Fruit fly (Drosophila melanogaster) whole organism, embryonic: ENCODE measurements around the gene CG6041.

ENCODE experiments used
- Ada2b ChIP-seq: fragments of 200-800 bp; sonication (Bioruptor generic); IDR thresholded peaks from 2 replicates; pipeline ENCODE4 v1.3.6; 2022; ENCODE audit warnings: missing biosample characterization, missing genetic modification characterization
- Bgb ChIP-seq: fragments of 200-800 bp; sonication (Bioruptor generic); IDR thresholded peaks from 2 replicates; pipeline ENCODE4 v1.3.6; 2022; ENCODE audit warnings: missing biosample characterization, missing genetic modification characterization; ENCODE audit not compliant: partially characterized antibody
- CG11085 ChIP-seq: fragments of 200-800 bp; sonication (Bioruptor generic); IDR thresholded peaks from 2 replicates; pipeline ENCODE4 v1.3.6; 2022; ENCODE audit warnings: missing biosample characterization, missing genetic modification characterization
- CG11093 ChIP-seq: fragments of 200-800 bp; sonication (Bioruptor generic); IDR thresholded peaks from 3 replicates; pipeline ENCODE4 v1.3.6; 2022; ENCODE audit warnings: missing biosample characterization, missing genetic modification characterization
- CG11504 ChIP-seq: fragments of 200-800 bp; sonication (Bioruptor generic); optimal IDR thresholded peaks from 3 replicates; lab custom pipeline; 2019; ENCODE audit warnings: missing biosample characterization, mild to moderate bottlenecking, missing genetic modification characterization, moderate library complexity
- CG1602 ChIP-seq: fragments of 200-800 bp; sonication (Bioruptor generic); optimal IDR thresholded peaks from 3 replicates; lab custom pipeline; 2016; ENCODE audit warnings: missing biosample characterization, missing genetic modification characterization
- CG16813 ChIP-seq: fragments of 200-800 bp; sonication (Bioruptor generic); IDR thresholded peaks from 3 replicates; pipeline ENCODE4 v1.3.6; 2022; ENCODE audit warnings: missing biosample characterization, missing genetic modification characterization; ENCODE audit not compliant: partially characterized antibody
- CG17912 ChIP-seq: fragments of 200-800 bp; sonication (Bioruptor generic); optimal IDR thresholded peaks from 2 replicates; lab custom pipeline; 2018; ENCODE audit warnings: missing biosample characterization, mild to moderate bottlenecking, missing genetic modification characterization
- CG1792 ChIP-seq: fragments of 200-800 bp; sonication (Bioruptor generic); optimal IDR thresholded peaks from 2 replicates; lab custom pipeline; 2016; ENCODE audit warnings: missing biosample characterization, missing genetic modification characterization
- CG2129 ChIP-seq: fragments of 200-800 bp; sonication (Bioruptor generic); IDR thresholded peaks from 2 replicates; pipeline ENCODE4 v1.3.6; 2022; ENCODE audit warnings: missing biosample characterization, missing genetic modification characterization; ENCODE audit not compliant: partially characterized antibody
- CG3065 ChIP-seq: fragments of 200-800 bp; sonication (Bioruptor generic); optimal IDR thresholded peaks from 2 replicates; lab custom pipeline; 2016; ENCODE audit warnings: missing biosample characterization, missing genetic modification characterization
- CG31365 ChIP-seq: fragments of 200-800 bp; sonication (Bioruptor generic); optimal IDR thresholded peaks from 2 replicates; lab custom pipeline; 2018; ENCODE audit warnings: missing biosample characterization, mild to moderate bottlenecking, missing genetic modification characterization
- CG32767 ChIP-seq: fragments of 200-800 bp; sonication (Bioruptor generic); IDR thresholded peaks from 2 replicates; pipeline ENCODE4 v1.3.6; 2022; ENCODE audit warnings: missing biosample characterization, missing genetic modification characterization
- CG34376 ChIP-seq: fragments of 200-800 bp; sonication (Bioruptor generic); optimal IDR thresholded peaks from 2 replicates; lab custom pipeline; 2018; ENCODE audit warnings: missing biosample characterization, mild to moderate bottlenecking, missing genetic modification characterization
- CG3847 ChIP-seq: fragments of 200-800 bp; sonication (Bioruptor generic); IDR thresholded peaks from 2 replicates; pipeline ENCODE4 v1.3.6; 2022; ENCODE audit warnings: missing biosample characterization, missing genetic modification characterization
- CG4328 ChIP-seq: fragments of 200-800 bp; sonication (Bioruptor generic); optimal IDR thresholded peaks from 3 replicates; lab custom pipeline; 2017; ENCODE audit warnings: missing biosample characterization, missing genetic modification reagents, missing genetic modification characterization
- CG43689 ChIP-seq: fragments of 200-800 bp; sonication (Bioruptor generic); IDR thresholded peaks from 2 replicates; pipeline ENCODE4 v1.3.6; 2022; ENCODE audit warnings: missing biosample characterization, missing genetic modification characterization
- CG4404 ChIP-seq: fragments of 200-800 bp; sonication (Bioruptor generic); IDR thresholded peaks from 2 replicates; pipeline ENCODE4 v1.3.6; 2022; ENCODE audit warnings: missing biosample characterization, missing genetic modification characterization
- CG4820 ChIP-seq: fragments of 200-800 bp; sonication (Bioruptor generic); optimal IDR thresholded peaks from 3 replicates; lab custom pipeline; 2016; ENCODE audit warnings: missing biosample characterization, missing genetic modification characterization
- CG7963 ChIP-seq: fragments of 200-800 bp; sonication (Bioruptor generic); IDR thresholded peaks from 3 replicates; pipeline ENCODE4 v1.3.6; 2022; ENCODE audit warnings: missing biosample characterization, missing genetic modification characterization; ENCODE audit not compliant: partially characterized antibody
- CG8924 ChIP-seq: fragments of 200-800 bp; optimal IDR thresholded peaks from 3 replicates; lab custom pipeline; 2019; ENCODE audit warnings: missing biosample characterization, mild to moderate bottlenecking, missing genetic modification characterization, moderate library complexity
- CG9215 ChIP-seq: fragments of 200-800 bp; sonication (Bioruptor generic); IDR thresholded peaks from 2 replicates; pipeline ENCODE4 v1.3.6; 2022; ENCODE audit warnings: missing biosample characterization, missing genetic modification characterization
- Ets65A ChIP-seq: fragments of 200-800 bp; sonication (Bioruptor generic); peaks from one replicate; lab custom pipeline; 2016; ENCODE audit warnings: missing biosample characterization, missing genetic modification characterization
- HLH3B ChIP-seq: fragments of 200-800 bp; sonication (Bioruptor generic); IDR thresholded peaks from 2 replicates; pipeline ENCODE4 v1.3.6; 2022; ENCODE audit warnings: missing biosample characterization, missing genetic modification characterization
- Hr78 ChIP-seq, 2 experiments: fragments of 200-800 bp in 1 of 2; fragments of >200 bp in 1 of 2; sonication (Bioruptor generic) in 1 of 2; optimal IDR thresholded peaks; 2 replicates each; lab custom pipeline; 2017 to 2019; ENCODE audit warnings: missing biosample characterization in 2 of 2, missing genetic modification characterization in 2 of 2, mild to moderate bottlenecking in 1 of 2, moderate library complexity in 1 of 2
- Lhr ChIP-seq: fragments of 200-800 bp; sonication (Bioruptor generic); optimal IDR thresholded peaks from 3 replicates; lab custom pipeline; 2017; ENCODE audit warnings: mild to moderate bottlenecking, missing biosample characterization, missing genetic modification reagents, missing genetic modification characterization
- MBD-R2 ChIP-seq: fragments of 200-800 bp; sonication (Bioruptor generic); IDR thresholded peaks from 2 replicates; pipeline ENCODE4 v1.3.6; 2022; ENCODE audit warnings: missing biosample characterization, missing genetic modification characterization
- Nf-YC ChIP-seq: fragments of 200-800 bp; optimal IDR thresholded peaks from 3 replicates; lab custom pipeline; 2019; ENCODE audit warnings: missing biosample characterization, mild to moderate bottlenecking, missing genetic modification characterization, moderate library complexity
- Poxn ChIP-seq: fragments of 200-800 bp; sonication (Bioruptor generic); IDR thresholded peaks from 2 replicates; pipeline ENCODE4 v1.3.6; 2022; ENCODE audit warnings: missing biosample characterization, missing genetic modification characterization
- Stat92E ChIP-seq, 3 experiments: fragments of >200 bp in 2 of 3; fragments of 200-800 bp in 1 of 3; sonication (Bioruptor generic) in 1 of 3; optimal IDR thresholded peaks; 2 replicates each; lab custom pipeline; 2017 to 2019; ENCODE audit warnings: missing biosample characterization in 3 of 3, missing genetic modification characterization in 3 of 3, mild to moderate bottlenecking in 1 of 3, moderate library complexity in 1 of 3
- Vsx1 ChIP-seq: fragments of 200-800 bp; sonication (Bioruptor generic); optimal IDR thresholded peaks from 2 replicates; lab custom pipeline; 2017; ENCODE audit warnings: missing biosample characterization, mild to moderate bottlenecking, missing genetic modification characterization, missing genetic modification reagents
- Xbp1 ChIP-seq: fragments of 200-800 bp; sonication (Bioruptor generic); optimal IDR thresholded peaks from 3 replicates; lab custom pipeline; 2016; ENCODE audit warnings: missing biosample characterization, mild to moderate bottlenecking, missing genetic modification characterization
- YL-1 ChIP-seq: fragments of 200-800 bp; sonication (Bioruptor generic); optimal IDR thresholded peaks from 3 replicates; lab custom pipeline; 2017; ENCODE audit warnings: missing biosample characterization, mild to moderate bottlenecking, missing genetic modification characterization
- ap ChIP-seq: fragments of 200-800 bp; sonication (Bioruptor generic); IDR thresholded peaks from 2 replicates; pipeline ENCODE4 v1.3.6; 2022; ENCODE audit warnings: missing biosample characterization, missing genetic modification characterization
- dmrt11E ChIP-seq: fragments of 200-800 bp; sonication (Bioruptor generic); optimal IDR thresholded peaks from 3 replicates; lab custom pipeline; 2018; ENCODE audit warnings: missing biosample characterization, mild to moderate bottlenecking, missing genetic modification characterization, moderate library complexity
- dysf ChIP-seq: fragments of 200-800 bp; sonication (Bioruptor generic); IDR thresholded peaks from 3 replicates; pipeline ENCODE4 v1.3.6; 2022; ENCODE audit warnings: missing biosample characterization, missing genetic modification characterization
- fd64A ChIP-seq: fragments of 200-800 bp; sonication (Bioruptor generic); optimal IDR thresholded peaks from 3 replicates; lab custom pipeline; 2018; ENCODE audit warnings: missing biosample characterization, mild to moderate bottlenecking, missing genetic modification characterization
- gcm ChIP-seq: fragments of 200-800 bp; sonication (Bioruptor generic); optimal IDR thresholded peaks from 2 replicates; lab custom pipeline; 2019; ENCODE audit warnings: missing biosample characterization, mild to moderate bottlenecking, missing genetic modification characterization, moderate library complexity
- hth ChIP-seq: fragments of >200 bp; optimal IDR thresholded peaks from 2 replicates; lab custom pipeline; 2017; ENCODE audit warnings: inconsistent platforms
- jumu ChIP-seq: fragments of 200-800 bp; sonication (Bioruptor generic); optimal IDR thresholded peaks from 3 replicates; lab custom pipeline; 2016; ENCODE audit warnings: missing biosample characterization, missing genetic modification characterization
- kah ChIP-seq: fragments of 200-800 bp; sonication (Bioruptor generic); optimal IDR thresholded peaks from 2 replicates; lab custom pipeline; 2018; ENCODE audit warnings: missing biosample characterization, mild to moderate bottlenecking, missing genetic modification characterization
- lov ChIP-seq, 2 experiments: fragments of 200-800 bp in 1 of 2; fragments of >200 bp in 1 of 2; sonication (Bioruptor generic) in 1 of 2; IDR thresholded peaks in 1 of 2; optimal IDR thresholded peaks in 1 of 2; 2 replicates in 1 of 2; 3 replicates in 1 of 2; pipeline versions ENCODE4 v1.3.6 to Lab custom; 2017 to 2022; ENCODE audit warnings: missing biosample characterization in 1 of 2, missing genetic modification characterization in 1 of 2
- odd ChIP-seq: fragments of 200-800 bp; sonication (Bioruptor generic); optimal IDR thresholded peaks from 2 replicates; lab custom pipeline; 2017; ENCODE audit warnings: missing biosample characterization, mild to moderate bottlenecking, missing genetic modification characterization
- peb ChIP-seq: fragments of 200-800 bp; sonication (Bioruptor generic); IDR thresholded peaks from 2 replicates; pipeline ENCODE4 v1.3.6; 2022; ENCODE audit warnings: missing biosample characterization, missing genetic modification characterization
- pho ChIP-seq: fragments of 200-800 bp; sonication (Bioruptor generic); optimal IDR thresholded peaks from 2 replicates; lab custom pipeline; 2016; ENCODE audit warnings: missing biosample characterization, missing genetic modification characterization
- pnt ChIP-seq: fragments of 200-800 bp; sonication (Bioruptor generic); optimal IDR thresholded peaks from 3 replicates; lab custom pipeline; 2016; ENCODE audit warnings: missing biosample characterization, missing genetic modification characterization
- sim ChIP-seq: fragments of 200-800 bp; sonication (Bioruptor generic); IDR thresholded peaks from 2 replicates; pipeline ENCODE4 v1.3.6; 2022; ENCODE audit warnings: missing biosample characterization, missing genetic modification characterization
- tx ChIP-seq: fragments of 200-800 bp; sonication (Bioruptor generic); optimal IDR thresholded peaks from 2 replicates; lab custom pipeline; 2016; ENCODE audit warnings: missing biosample characterization, missing genetic modification characterization
- zen2 ChIP-seq: fragments of 200-800 bp; sonication (Bioruptor generic); IDR thresholded peaks from 3 replicates; pipeline ENCODE4 v1.3.6; 2022; ENCODE audit warnings: missing biosample characterization, missing genetic modification characterization; ENCODE audit not compliant: partially characterized antibody
- zfh2 ChIP-seq: fragments of 200-800 bp; sonication (Bioruptor generic); optimal IDR thresholded peaks from 2 replicates; lab custom pipeline; 2016; ENCODE audit warnings: missing biosample characterization, missing genetic modification characterization

Gene CG6041

dm6 chrX:5907916-5908315 is 40.0 kb upstream of the CG6041 start, which contains the start of gene CG12236 (continued):
- 0 out of 3 replicates have a peak, but pooled peaks have one; percentile 21 for TF ChIP-seq CG16813 (GFP tag; lab: Robert Waterston, UW)
- TF ChIP-seq Poxn (GFP tag; lab: Robert Waterston, UW) = no peak
- no peak for TF ChIP-seq CG3065
- TF ChIP-seq Ada2b (GFP tag; lab: Robert Waterston, UW) = no peak
- TF ChIP-seq CG4328 (GFP tag; lab: Kevin White, UChicago) = peak; percentile 16
- peak; percentile 9 for TF ChIP-seq CG31365 (tag; lab: Kevin White, UChicago)
- TF ChIP-seq hth (lab: Kevin White, UChicago) = no peak
- peak; percentile 58 for TF ChIP-seq Xbp1
- TF ChIP-seq CG1792 (GFP tag; lab: Kevin White, UChicago) = no peak
- TF ChIP-seq CG17912 (GFP tag; lab: Kevin White, UChicago) = peak; percentile 68
- no peak for TF ChIP-seq CG43689 (GFP tag; lab: Robert Waterston, UW)
- TF ChIP-seq CG32767 (GFP tag; lab: Robert Waterston, UW) = 0 out of 2 replicates have a peak, but pooled peaks have one; percentile 21
- no peak for TF ChIP-seq peb
- TF ChIP-seq ap = no peak
- peak; percentile 94 for TF ChIP-seq YL-1 (GFP tag; lab: Kevin White, UChicago)
- TF ChIP-seq Nf-YC (tag; lab: Kevin White, UChicago) = peak; percentile 47
- TF ChIP-seq Lhr = peak; percentile 83
- TF ChIP-seq CG11504 (tag; lab: Kevin White, UChicago) = peak; percentile 79
- TF ChIP-seq Ets65A (GFP tag; lab: Kevin White, UChicago) = peak; percentile 95
- peak; percentile 29 for TF ChIP-seq dmrt11E (tag; lab: Kevin White, UChicago)
- TF ChIP-seq CG34376 (GFP tag; lab: Kevin White, UChicago) = peak; percentile 50
- TF ChIP-seq zen2 (GFP tag; lab: Robert Waterston, UW) = no peak
- no peak for TF ChIP-seq CG9215 (GFP tag; lab: Robert Waterston, UW)
- TF ChIP-seq HLH3B (GFP tag; lab: Robert Waterston, UW) = peak; percentile 15; the same call in 1 of the 2 replicates
- TF ChIP-seq Vsx1 (GFP tag; lab: Kevin White, UChicago) = no peak
- peak; percentile 11 for TF ChIP-seq CG1602 (GFP tag; lab: Kevin White, UChicago)
- TF ChIP-seq pnt (GFP tag; lab: Kevin White, UChicago) = no peak
- peak; percentile 59 for TF ChIP-seq kah
- peak; percentile 44; the same call in 1 of the 2 replicates for TF ChIP-seq CG11085
- no peak for TF ChIP-seq Hr78 (GFP tag; optimal IDR thresholded peaks at IDR 0.05; lab: Kevin White, UChicago)
- TF ChIP-seq zfh2 (GFP tag; lab: Kevin White, UChicago) = peak; percentile 41
- TF ChIP-seq lov (optimal IDR thresholded peaks at IDR 0.05; lab: Kevin White, UChicago) = no peak
- TF ChIP-seq lov (GFP tag; IDR thresholded peaks at IDR 0.05; lab: Robert Waterston, UW) = peak; percentile 63; the same call in 1 of the 3 replicates
- TF ChIP-seq CG4820 (GFP tag; lab: Kevin White, UChicago) = no peak
- no peak for TF ChIP-seq tx (GFP tag; lab: Kevin White, UChicago)
- TF ChIP-seq CG7963 (GFP tag; lab: Robert Waterston, UW) = no peak
- TF ChIP-seq CG4404 (GFP tag; lab: Robert Waterston, UW) = no peak
- TF ChIP-seq CG8924 = peak; percentile 13
- peak in 1 of 3 experiments; percentile 19 for TF ChIP-seq Stat92E (GFP tag; optimal IDR thresholded peaks at IDR 0.05; lab: Kevin White, UChicago)
- peak; percentile 88 for TF ChIP-seq MBD-R2 (GFP tag; lab: Robert Waterston, UW)
- no peak for TF ChIP-seq sim
- TF ChIP-seq pho (GFP tag; lab: Kevin White, UChicago) = peak; percentile 45
- peak; percentile 28 for TF ChIP-seq jumu (GFP tag; lab: Kevin White, UChicago)
- no peak for TF ChIP-seq fd64A (GFP tag; lab: Kevin White, UChicago)
- no peak for TF ChIP-seq CG11093 (GFP tag; lab: Robert Waterston, UW)
- TF ChIP-seq dysf (GFP tag; lab: Robert Waterston, UW) = 0 out of 3 replicates have a peak, but pooled peaks have one; percentile 24
- TF ChIP-seq CG2129 = no peak
- peak; percentile 83 for TF ChIP-seq CG3847
- TF ChIP-seq Bgb (GFP tag; lab: Robert Waterston, UW) = peak; percentile 33; the same call in 1 of the 2 replicates
- TF ChIP-seq gcm = no peak
- no peak for TF ChIP-seq odd (GFP tag; lab: Kevin White, UChicago)
